Worm (Caenorhabditis elegans): ENCODE data around the gene polq-1.

The polq-1 gene

DNA sequence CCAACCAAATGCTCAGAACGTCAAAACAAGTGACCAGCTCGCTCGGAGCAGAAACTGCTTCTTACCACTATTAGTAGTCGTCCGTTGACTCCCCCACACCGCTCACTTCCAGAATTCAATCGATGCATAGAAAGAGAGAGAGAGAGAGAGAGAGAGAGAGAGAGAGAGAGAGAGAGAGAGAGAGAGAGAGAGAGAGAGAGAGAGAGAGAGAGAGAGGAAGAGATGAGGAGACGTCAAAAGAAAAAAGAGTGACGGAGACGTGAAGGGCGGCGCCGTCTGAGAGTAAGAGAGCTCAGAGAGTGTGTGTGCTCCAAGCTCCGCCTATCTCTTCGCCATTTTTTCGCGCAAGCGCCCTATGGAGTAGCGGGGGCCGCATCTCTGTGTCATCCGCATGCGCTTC, 47.8 kb downstream of the polq-1 start, which contains the start of gene ida-1:
Gene ida-1 (plus strand): TSS at position 336 of the 400 bp plus-strand sequence.
- TF ChIP-seq mdl-1 (tag; optimal IDR thresholded peaks at IDR 0.05) (no peak), nhr-237 (tag; optimal IDR thresholded peaks at IDR 0.05) (no peak), aly-2 (tag; optimal IDR thresholded peaks at IDR 0.05) (no peak), lin-39 (tag; optimal IDR thresholded peaks at IDR 0.05) (no peak), R02D3.7 (tag; optimal IDR thresholded peaks at IDR 0.05) (no peak), sma-9 (GFP tag; optimal IDR thresholded peaks at IDR 0.05) (no peak), sma-9 (tag; optimal IDR thresholded peaks at IDR 0.05) (no peak), ama-1 (optimal IDR thresholded peaks at IDR 0.05) (no peak), snpc-4 (tag; optimal IDR thresholded peaks at IDR 0.05) (no peak), egl-27 (tag; optimal IDR thresholded peaks at IDR 0.05) (peak; percentile 14), nhr-23 (tag; optimal IDR thresholded peaks at IDR 0.05) (no peak), lsy-2 (tag; optimal IDR thresholded peaks at IDR 0.05) (peak; percentile 6 to 64), ZK546.5 (tag; optimal IDR thresholded peaks at IDR 0.05) (no peak), nhr-77 (tag; optimal IDR thresholded peaks at IDR 0.05) (no peak), peb-1 (tag; optimal IDR thresholded peaks at IDR 0.05) (no peak), alr-1 (tag; optimal IDR thresholded peaks at IDR 0.05) (no peak), skn-1 (tag; optimal IDR thresholded peaks at IDR 0.05) (no peak), crh-2 (tag; optimal IDR thresholded peaks at IDR 0.05) (peak; percentile 32), lin-11 (tag; optimal IDR thresholded peaks at IDR 0.05) (peak; percentile 8), nhr-129 (tag; optimal IDR thresholded peaks at IDR 0.05) (peak; percentile 37), C34F6.9 (tag; optimal IDR thresholded peaks at IDR 0.05) (peak; percentile 76), unc-55 (GFP tag; optimal IDR thresholded peaks at IDR 0.05) (peak; percentile 91), ztf-4 (tag; optimal IDR thresholded peaks at IDR 0.05) (no peak), F13H6.1 (tag; optimal IDR thresholded peaks at IDR 0.05) (no peak), sma-3 (GFP tag; optimal IDR thresholded peaks at IDR 0.05) (no peak), nhr-10 (tag; optimal IDR thresholded peaks at IDR 0.05) (no peak), mab-5 (tag; optimal IDR thresholded peaks at IDR 0.05) (peak; percentile 8), ceh-82 (tag; optimal IDR thresholded peaks at IDR 0.05) (no peak), sem-4 (tag; optimal IDR thresholded peaks at IDR 0.05) (no peak), nhr-12 (tag; optimal IDR thresholded peaks at IDR 0.05) (no peak), nhr-21 (tag; optimal IDR thresholded peaks at IDR 0.05) (peak; percentile 18), elt-1 (tag; optimal IDR thresholded peaks at IDR 0.05) (no peak), zag-1 (tag; optimal IDR thresholded peaks at IDR 0.05) (peak; percentile 47), fos-1 (tag; optimal IDR thresholded peaks at IDR 0.05) (no peak)

DNA sequence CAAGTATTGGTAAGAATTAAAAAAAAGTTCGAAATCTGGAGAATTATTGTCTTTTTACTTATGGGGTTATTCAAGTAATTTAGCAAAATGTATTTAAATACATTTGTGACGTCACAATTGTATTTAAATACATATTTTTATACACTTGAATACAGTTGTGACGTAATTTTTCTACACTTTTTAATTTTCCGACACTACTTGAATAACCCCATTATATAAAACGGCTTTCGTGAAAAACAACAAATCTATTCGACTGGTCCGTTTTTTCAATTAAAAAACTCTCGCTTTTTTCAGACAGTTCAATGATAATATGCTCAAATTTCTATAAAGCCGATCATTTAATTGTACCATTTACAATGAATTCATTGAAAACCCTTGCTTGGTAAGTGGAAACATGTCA, 52.5 kb downstream of the polq-1 start:
- TF ChIP-seq mab-5 (tag; optimal IDR thresholded peaks at IDR 0.05) (no peak), nhr-237 (tag; optimal IDR thresholded peaks at IDR 0.05) (no peak), dmd-4 (tag; optimal IDR thresholded peaks at IDR 0.05) (no peak), egl-27 (tag; optimal IDR thresholded peaks at IDR 0.05) (no peak), unc-55 (GFP tag; optimal IDR thresholded peaks at IDR 0.05) (no peak), nhr-77 (tag; optimal IDR thresholded peaks at IDR 0.05) (no peak), unc-39 (tag; optimal IDR thresholded peaks at IDR 0.05) (no peak), mbf-1 (tag; optimal IDR thresholded peaks at IDR 0.05) (no peak), sma-3 (GFP tag; optimal IDR thresholded peaks at IDR 0.05) (no peak), nhr-21 (tag; optimal IDR thresholded peaks at IDR 0.05) (no peak), ceh-82 (tag; optimal IDR thresholded peaks at IDR 0.05) (no peak), blmp-1 (tag; optimal IDR thresholded peaks at IDR 0.05; ENCODE audit: insufficient read depth) (no peak), snpc-4 (tag; optimal IDR thresholded peaks at IDR 0.05) (no peak), elt-3 (tag; optimal IDR thresholded peaks at IDR 0.05) (no peak), alr-1 (tag; optimal IDR thresholded peaks at IDR 0.05) (no peak), skn-1 (tag; optimal IDR thresholded peaks at IDR 0.05) (no peak)

DNA sequence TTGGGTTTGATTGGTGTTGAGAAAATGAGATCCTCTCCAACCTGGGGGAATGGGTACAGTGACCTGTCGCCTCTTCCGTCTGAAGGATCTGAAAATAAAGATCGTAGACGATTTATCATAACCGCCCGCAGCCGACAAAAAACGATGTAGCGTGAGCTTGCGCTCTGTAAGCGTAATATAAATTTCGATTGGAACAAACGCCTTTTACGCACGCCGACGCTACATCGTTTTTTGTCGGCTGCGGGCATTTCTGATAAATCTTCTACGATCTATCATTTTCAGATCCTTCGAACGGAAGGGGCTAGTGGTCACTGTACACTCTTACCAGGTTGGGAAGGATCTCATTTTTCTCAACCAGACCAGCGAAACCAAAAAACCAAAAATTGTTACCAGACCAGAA, 54.6 kb downstream of the polq-1 start:
- TF ChIP-seq mbf-1 (tag; optimal IDR thresholded peaks at IDR 0.05) (no peak), mab-5 (tag; optimal IDR thresholded peaks at IDR 0.05) (no peak), lin-11 (tag; optimal IDR thresholded peaks at IDR 0.05) (no peak), ZK546.5 (tag; optimal IDR thresholded peaks at IDR 0.05) (no peak), alr-1 (tag; optimal IDR thresholded peaks at IDR 0.05) (no peak), crh-2 (tag; optimal IDR thresholded peaks at IDR 0.05) (no peak), ztf-4 (tag; optimal IDR thresholded peaks at IDR 0.05) (no peak), ztf-1 (GFP tag; conservative IDR thresholded peaks at IDR 0.05) (no peak)
